Worm (Caenorhabditis elegans): ENCODE data around the gene lips-3.

DNA sequence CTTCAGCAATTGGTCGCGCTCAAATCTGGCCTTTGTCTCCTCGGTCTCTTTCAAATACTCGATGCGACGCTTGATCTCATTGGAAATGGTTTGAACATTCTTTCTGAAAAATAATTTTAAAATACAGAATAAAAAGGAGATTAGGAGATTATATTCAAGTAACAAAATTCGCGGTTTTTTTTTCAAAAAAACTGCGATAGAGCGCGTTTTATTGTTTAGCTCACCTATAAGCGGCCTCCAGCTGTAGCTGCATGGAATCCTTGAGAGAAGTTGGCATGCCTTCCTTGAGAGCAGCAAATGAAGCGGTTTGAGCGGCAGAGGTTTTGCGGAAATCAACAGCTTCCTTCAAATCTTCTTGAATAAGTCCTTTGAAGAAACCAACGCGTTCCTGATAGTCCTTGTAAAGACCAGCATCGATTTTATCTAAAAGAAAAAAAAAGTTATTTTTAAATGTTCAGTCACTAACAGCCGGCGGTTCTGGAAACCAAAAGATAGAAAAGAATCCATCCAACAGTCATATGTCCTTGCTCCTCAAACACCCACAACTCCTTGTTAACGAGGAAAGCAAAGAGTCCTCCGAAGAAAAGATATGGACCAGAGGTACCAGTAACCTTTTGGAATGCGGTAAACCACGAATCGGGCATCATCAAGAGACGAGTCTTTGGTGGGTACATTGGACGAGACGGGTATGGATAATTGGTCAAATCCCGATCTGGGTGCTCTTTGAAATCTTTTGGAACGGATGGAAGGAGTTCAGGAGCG is 21.4 kb upstream of the lips-3 start:
- TF ChIP-seq hnd-1 (tag; optimal IDR thresholded peaks at IDR 0.05) (no peak), ama-1 (optimal IDR thresholded peaks at IDR 0.05) (no peak), ceh-36 (tag; optimal IDR thresholded peaks at IDR 0.05) (no peak), pes-1 (GFP tag; IDR thresholded peaks at IDR 0.05) (no peak), scrt-1 (GFP tag; IDR thresholded peaks at IDR 0.05) (no peak), flt-1 (GFP tag; IDR thresholded peaks at IDR 0.05) (no peak), tra-4 (tag; optimal IDR thresholded peaks at IDR 0.05) (no peak), ceh-13 (GFP tag; optimal IDR thresholded peaks at IDR 0.05) (no peak), F13C5.2 (tag; optimal IDR thresholded peaks at IDR 0.05) (no peak), tbx-11 (GFP tag; IDR thresholded peaks at IDR 0.05) (no peak), ets-7 (tag; optimal IDR thresholded peaks at IDR 0.05) (no peak), B0310.2 (tag; optimal IDR thresholded peaks at IDR 0.05) (no peak), hmbx-1 (tag; optimal IDR thresholded peaks at IDR 0.05) (no peak), hmg-4 (GFP tag; optimal IDR thresholded peaks at IDR 0.05) (no peak)
